Comparison of ENCODE assay signal across 2 worm cellular contexts in genomic region chrIV:13965535-13965934, ce11.
TF ChIP-seq lines count a peak whose summit lies in the region.
"Not testable (repeated sequence)": the region's sequence is repeated elsewhere in the genome, so short reads cannot be mapped to it uniquely, and the experiment has no call there.

No protein-coding gene starts in this region.

TF ChIP-seq in whole organism, L4 larva, 104 proteins besides CTCF, POLR2A, EP300 and RAD21:
- TF ChIP-seq snpc-1.2 (GFP tag; IDR thresholded peaks at IDR 0.05; lab: Robert Waterston, UW), result peak; percentile 91
- TF ChIP-seq aha-1 (tag; lab: Kevin White, UChicago), result peak; percentile 72

TF ChIP-seq in whole organism, young adult, 124 proteins besides CTCF, POLR2A, EP300 and RAD21:
- TF ChIP-seq madf-6 (GFP tag; IDR thresholded peaks at IDR 0.05; lab: Robert Waterston, UW) (0 out of 2 replicates have a peak, but pooled peaks have one; percentile 22), snpc-4 (tag; optimal IDR thresholded peaks at IDR 0.05; lab: Kevin White, UChicago) (peak in 1 of 4 experiments; percentile 67), tbp1 (GFP tag; optimal IDR thresholded peaks at IDR 0.05; lab: Kevin White, UChicago) (peak; percentile 55), rpc-1 (tag; optimal IDR thresholded peaks at IDR 0.05; lab: Kevin White, UChicago) (peak; percentile 33), attf-6 (GFP tag; IDR thresholded peaks at IDR 0.05; lab: Robert Waterston, UW) (peak; percentile 84)
- not testable (repeated sequence) for TF ChIP-seq snpc-4 (GFP tag; optimal IDR thresholded peaks at IDR 0.05; lab: Kevin White, UChicago); rpc-1 (optimal IDR thresholded peaks at IDR 0.05; lab: Kevin White, UChicago)
